Fruit fly (Drosophila melanogaster): Measurements from ENCODE around the gene Spn77Bb.

Gene Spn77Bb

dm6 chr3L:20296797-20297196 lies 24.0 kb upstream of the Spn77Bb start, which contains the start of gene FRG1 (continued):
- TF ChIP-seq stwl (tag; optimal IDR thresholded peaks at IDR 0.05) (peak; percentile 84), CG12659 (GFP tag; optimal IDR thresholded peaks at IDR 0.05) (peak; percentile 31), HLHmδ (GFP tag; optimal IDR thresholded peaks at IDR 0.05) (no peak), CG15696 (tag; optimal IDR thresholded peaks at IDR 0.05) (no peak), CG12104 (GFP tag; optimal IDR thresholded peaks at IDR 0.05) (no peak), ci (GFP tag; IDR thresholded peaks at IDR 0.05) (no peak), CG31224 (GFP tag; IDR thresholded peaks at IDR 0.05) (no peak), CG4328 (GFP tag; optimal IDR thresholded peaks at IDR 0.05) (no peak), az2 (GFP tag; optimal IDR thresholded peaks at IDR 0.05) (no peak), CG14710 (tag; optimal IDR thresholded peaks at IDR 0.05) (peak; percentile 38), Dbx (GFP tag; IDR thresholded peaks at IDR 0.05) (no peak), CG14965 (GFP tag; optimal IDR thresholded peaks at IDR 0.05; ENCODE audit: borderline replicate concordance) (no peak), amos (GFP tag; IDR thresholded peaks at IDR 0.05; ENCODE audit: partially characterized antibody) (peak; percentile 84), caup (GFP tag; optimal IDR thresholded peaks at IDR 0.05; ENCODE audit: severe bottlenecking) (no peak), CG11456 (GFP tag; IDR thresholded peaks at IDR 0.05) (no peak), CG10431 (GFP tag; optimal IDR thresholded peaks at IDR 0.05) (no peak), slbo (GFP tag; IDR thresholded peaks at IDR 0.05) (no peak), hth (optimal IDR thresholded peaks at IDR 0.05) (no peak), Fer3 (tag; optimal IDR thresholded peaks at IDR 0.05) (no peak), CG18619 (GFP tag; optimal IDR thresholded peaks at IDR 0.05) (no peak), CG1647 (GFP tag; optimal IDR thresholded peaks at IDR 0.05) (no peak), esg (GFP tag; conservative IDR thresholded peaks at IDR 0.05) (no peak), nerfin-2 (GFP tag; IDR thresholded peaks at IDR 0.05; ENCODE audit: partially characterized antibody) (peak; percentile 70), TFAM (GFP tag; optimal IDR thresholded peaks at IDR 0.05) (no peak), gcm2 (GFP tag; optimal IDR thresholded peaks at IDR 0.05) (no peak), CG8765 (GFP tag; IDR thresholded peaks at IDR 0.05) (no peak), lab (GFP tag; optimal IDR thresholded peaks at IDR 0.05) (no peak), CG34376 (GFP tag; optimal IDR thresholded peaks at IDR 0.05) (no peak), vfl (GFP tag; optimal IDR thresholded peaks at IDR 0.05) (no peak), cwo (GFP tag; optimal IDR thresholded peaks at IDR 0.05) (no peak), CG11398 (GFP tag; optimal IDR thresholded peaks at IDR 0.05) (no peak), HHEX (GFP tag; optimal IDR thresholded peaks at IDR 0.05) (no peak), unpg (GFP tag; optimal IDR thresholded peaks at IDR 0.05) (no peak), CG17912 (GFP tag; optimal IDR thresholded peaks at IDR 0.05) (no peak), CG16815 (GFP tag; optimal IDR thresholded peaks at IDR 0.05) (no peak), BEAF-32 (GFP tag; optimal IDR thresholded peaks at IDR 0.05) (peak; percentile 78), CG17385 (GFP tag; optimal IDR thresholded peaks at IDR 0.05) (no peak), en (GFP tag; optimal IDR thresholded peaks at IDR 0.05) (no peak), Dll (GFP tag; IDR thresholded peaks at IDR 0.05; ENCODE audit: partially characterized antibody) (peak; percentile 76), CG18262 (tag; optimal IDR thresholded peaks at IDR 0.05) (no peak), CG4820 (GFP tag; optimal IDR thresholded peaks at IDR 0.05) (no peak), CG17568 (GFP tag; optimal IDR thresholded peaks at IDR 0.05) (no peak), CG2678 (tag; optimal IDR thresholded peaks at IDR 0.05) (no peak), z (GFP tag; IDR thresholded peaks at IDR 0.05) (no peak), CG32532 (GFP tag; IDR thresholded peaks at IDR 0.05) (no peak), her (GFP tag; optimal IDR thresholded peaks at IDR 0.05) (no peak), CG2199 (GFP tag; IDR thresholded peaks at IDR 0.05) (no peak), mld (GFP tag; IDR thresholded peaks at IDR 0.05; ENCODE audit: partially characterized antibody) (peak; percentile 64; the same call in 2 of the 3 replicates), CG12769 (tag; optimal IDR thresholded peaks at IDR 0.05) (no peak), CG11695 (GFP tag; IDR thresholded peaks at IDR 0.05) (no peak), CG1233 (GFP tag; optimal IDR thresholded peaks at IDR 0.05) (no peak)
